Fruit fly (Drosophila melanogaster): Measurements from ENCODE around the gene CRIF.

DNA sequence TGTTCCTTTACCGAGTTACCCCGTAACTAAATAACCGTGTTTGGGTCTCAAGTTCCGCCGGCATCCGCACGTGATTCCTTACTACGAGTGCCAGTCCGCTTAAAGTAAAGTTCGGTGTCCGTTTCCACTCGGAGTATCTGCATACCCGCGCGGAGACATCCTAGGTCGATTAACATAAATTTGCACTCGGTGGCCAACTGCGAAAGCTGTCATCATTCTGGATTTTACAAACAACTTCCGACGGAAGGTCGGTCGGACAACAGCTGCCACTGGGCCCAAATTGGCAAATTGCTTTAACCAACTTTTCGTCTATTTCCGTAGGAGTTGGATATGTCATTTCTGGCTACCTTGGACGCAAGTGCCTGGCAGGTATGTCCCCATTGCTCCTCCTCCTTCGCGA lies 17.8 kb upstream of the CRIF start, which contains the start of gene TfAP-2:
- TF ChIP-seq Crg-1 (GFP tag; optimal IDR thresholded peaks at IDR 0.05) (no peak), pad (GFP tag; optimal IDR thresholded peaks at IDR 0.05) (no peak), CG7045 (GFP tag; optimal IDR thresholded peaks at IDR 0.05) (no peak), toe (GFP tag; optimal IDR thresholded peaks at IDR 0.05) (no peak), cnc (optimal IDR thresholded peaks at IDR 0.05) (no peak), CG1620 (GFP tag; optimal IDR thresholded peaks at IDR 0.05) (no peak)
